Fruit fly (Drosophila melanogaster): Measurements from ENCODE around the gene RFeSP.

RFeSP gene

DNA sequence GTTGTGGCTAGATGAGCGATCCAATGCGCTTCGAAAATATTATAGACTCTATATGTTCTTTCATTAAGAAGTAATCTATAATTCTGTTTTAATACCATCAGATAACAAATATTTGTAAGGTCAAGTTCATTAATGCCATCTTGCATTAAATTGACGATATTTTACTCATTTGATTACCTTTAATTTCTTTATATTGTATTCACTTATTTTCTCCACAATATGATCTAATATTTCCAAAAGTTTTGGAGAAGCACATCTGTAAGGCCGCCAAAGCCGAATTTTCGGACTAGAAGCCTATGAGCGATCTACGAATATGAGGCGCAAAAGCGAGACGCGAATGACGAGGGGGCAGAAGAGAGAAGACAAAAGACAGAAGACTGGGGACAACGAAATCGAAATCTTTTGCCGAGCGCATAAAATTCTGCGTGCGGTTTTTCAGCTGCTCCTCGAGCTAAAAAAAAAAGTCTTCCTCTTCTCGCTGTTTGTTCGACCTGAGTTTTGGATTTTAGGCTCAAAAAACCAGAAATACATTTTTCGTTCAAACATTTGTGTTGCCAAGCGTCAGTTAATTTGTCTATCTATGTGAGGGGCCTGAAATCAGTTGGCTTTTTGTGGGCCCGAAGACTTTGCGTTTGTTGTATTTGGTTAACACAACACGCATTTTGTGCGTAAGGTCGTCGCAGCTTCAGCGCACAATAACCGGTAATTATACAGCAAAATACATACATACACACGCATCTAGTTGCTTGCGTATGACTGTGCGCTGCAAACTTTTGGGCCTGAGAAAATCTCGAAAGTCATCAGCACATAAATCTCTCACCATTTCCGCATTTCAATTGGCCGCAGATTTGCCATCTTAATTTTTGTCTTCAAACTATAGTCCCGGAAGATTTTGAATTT, 24.9 kb upstream of the RFeSP start (continued):
- peak; percentile 99 for TF ChIP-seq esg (GFP tag; conservative IDR thresholded peaks at IDR 0.05)
- peak; percentile 98 for TF ChIP-seq eyg (GFP tag; optimal IDR thresholded peaks at IDR 0.05)
- peak; percentile 97 for TF ChIP-seq ranshi (GFP tag; IDR thresholded peaks at IDR 0.05)
- TF ChIP-seq wor (GFP tag; IDR thresholded peaks at IDR 0.05), result peak; percentile 98
- TF ChIP-seq ato (GFP tag; IDR thresholded peaks at IDR 0.05; ENCODE audit: partially characterized antibody), result no peak
- TF ChIP-seq dan (GFP tag; IDR thresholded peaks at IDR 0.05), result peak; percentile 81
- no peak for TF ChIP-seq br (optimal IDR thresholded peaks at IDR 0.05)
- no peak for TF ChIP-seq hbn (GFP tag; IDR thresholded peaks at IDR 0.05; ENCODE audit: partially characterized antibody)
- peak; percentile 44 for TF ChIP-seq CG33557 (GFP tag; optimal IDR thresholded peaks at IDR 0.05)
- peak; percentile 100 for TF ChIP-seq CG7556 (GFP tag; optimal IDR thresholded peaks at IDR 0.05)
- TF ChIP-seq CG2875 (GFP tag; optimal IDR thresholded peaks at IDR 0.05), result peak; percentile 95
- peak; percentile 98 for TF ChIP-seq CG12219 (GFP tag; optimal IDR thresholded peaks at IDR 0.05)
- TF ChIP-seq CG17385 (GFP tag; optimal IDR thresholded peaks at IDR 0.05), result peak; percentile 96
- TF ChIP-seq Hmx (GFP tag; optimal IDR thresholded peaks at IDR 0.05), result peak; percentile 97
- peak; percentile 99 for TF ChIP-seq CG13624 (GFP tag; optimal IDR thresholded peaks at IDR 0.05)
- peak; percentile 99 for TF ChIP-seq tgo (GFP tag; IDR thresholded peaks at IDR 0.05)
- peak; percentile 92 for TF ChIP-seq CG5180 (GFP tag; optimal IDR thresholded peaks at IDR 0.05)
- peak; percentile 94 for TF ChIP-seq CG15601 (tag; optimal IDR thresholded peaks at IDR 0.05)
- TF ChIP-seq pan (optimal IDR thresholded peaks at IDR 0.05), result no peak
- TF ChIP-seq pan (GFP tag; optimal IDR thresholded peaks at IDR 0.05 in 1 of 2, IDR thresholded peaks at IDR 0.05 in 1 of 2), result peak in 1 of 2 experiments; percentile 98
- peak; percentile 29 for TF ChIP-seq ftz-f1 (GFP tag; optimal IDR thresholded peaks at IDR 0.05)
- peak; percentile 99 for TF ChIP-seq CG2120 (GFP tag; optimal IDR thresholded peaks at IDR 0.05)
- peak; percentile 97 for TF ChIP-seq CG12942 (GFP tag; optimal IDR thresholded peaks at IDR 0.05)
- peak; percentile 83 for TF ChIP-seq MTF-1 (GFP tag; optimal IDR thresholded peaks at IDR 0.05; ENCODE audit: borderline replicate concordance)
- TF ChIP-seq CG4282 (GFP tag; optimal IDR thresholded peaks at IDR 0.05), result peak; percentile 87
- TF ChIP-seq onecut (GFP tag; IDR thresholded peaks at IDR 0.05), result peak; percentile 91
- peak; percentile 90 for TF ChIP-seq CG17328 (GFP tag; IDR thresholded peaks at IDR 0.05)
- peak; percentile 92 for TF ChIP-seq CG14710 (tag; optimal IDR thresholded peaks at IDR 0.05)
- TF ChIP-seq CG3065 (GFP tag; optimal IDR thresholded peaks at IDR 0.05), result peak; percentile 89
- peak; percentile 85; the same call in 2 of the 3 replicates for TF ChIP-seq otp (GFP tag; IDR thresholded peaks at IDR 0.05)
- TF ChIP-seq CG10366 (GFP tag; IDR thresholded peaks at IDR 0.05), result peak; percentile 98
- TF ChIP-seq crc (GFP tag; optimal IDR thresholded peaks at IDR 0.05), result peak; percentile 96
- TF ChIP-seq CG16779 (GFP tag; IDR thresholded peaks at IDR 0.05), result peak; percentile 82
- TF ChIP-seq CG14667 (GFP tag; IDR thresholded peaks at IDR 0.05), result peak; percentile 97
- peak; percentile 93 for TF ChIP-seq Jarid2 (GFP tag; optimal IDR thresholded peaks at IDR 0.05)
- TF ChIP-seq CG2199 (GFP tag; IDR thresholded peaks at IDR 0.05), result peak; percentile 79; the same call in 1 of the 3 replicates
- peak; percentile 94 for TF ChIP-seq CG17612 (GFP tag; IDR thresholded peaks at IDR 0.05)
- peak; percentile 99 for TF ChIP-seq lab (GFP tag; optimal IDR thresholded peaks at IDR 0.05)
- TF ChIP-seq CG3726 (GFP tag; IDR thresholded peaks at IDR 0.05), result peak; percentile 96
- TF ChIP-seq Bgb (GFP tag; IDR thresholded peaks at IDR 0.05; ENCODE audit: partially characterized antibody), result no peak
- TF ChIP-seq CG18262 (tag; optimal IDR thresholded peaks at IDR 0.05), result peak; percentile 99
- peak; percentile 99 for TF ChIP-seq seq (GFP tag; IDR thresholded peaks at IDR 0.05)
- TF ChIP-seq CG8478 (optimal IDR thresholded peaks at IDR 0.05), result no peak
- peak; percentile 99 for TF ChIP-seq BtbVII (GFP tag; optimal IDR thresholded peaks at IDR 0.05)
- peak; percentile 81 for TF ChIP-seq CG1024 (GFP tag; IDR thresholded peaks at IDR 0.05)
- peak; percentile 99 for TF ChIP-seq CG11695 (GFP tag; IDR thresholded peaks at IDR 0.05)
- peak; percentile 99 for TF ChIP-seq klu (GFP tag; IDR thresholded peaks at IDR 0.05)
- TF ChIP-seq mirr (GFP tag; optimal IDR thresholded peaks at IDR 0.05), result peak; percentile 83
- no peak for TF ChIP-seq CG34224 (GFP tag; IDR thresholded peaks at IDR 0.05; ENCODE audit: partially characterized antibody)

Measured in whole organism, embryonic.